Worm (Caenorhabditis elegans): ENCODE results near the gene R12C12.7.

DNA sequence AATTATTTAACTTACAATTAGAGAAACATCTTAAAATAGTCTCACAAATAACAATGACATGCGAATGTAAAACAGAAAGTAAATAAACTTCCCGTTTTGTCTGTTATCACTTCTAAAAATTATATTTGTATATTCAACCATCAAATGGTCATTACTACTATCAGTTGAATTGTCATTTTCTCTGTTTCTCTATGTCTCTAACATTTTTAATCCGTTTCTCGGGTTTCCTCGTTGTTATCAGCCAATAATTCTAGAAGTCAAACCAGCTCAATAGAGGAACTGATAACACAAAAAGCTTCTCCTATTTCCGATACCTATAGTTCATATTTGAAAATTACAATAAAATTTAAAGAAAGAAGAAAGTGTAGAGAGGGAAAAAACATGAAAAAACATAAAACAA is 29.1 kb downstream of the R12C12.7 start:
- TF ChIP-seq klf-2 (GFP tag; conservative IDR thresholded peaks at IDR 0.05) = no peak
- no peak for TF ChIP-seq tab-1 (GFP tag; IDR thresholded peaks at IDR 0.05)
- TF ChIP-seq flt-1 (GFP tag; IDR thresholded peaks at IDR 0.05) = no peak
- TF ChIP-seq ref-1 (GFP tag; conservative IDR thresholded peaks at IDR 0.05) = no peak
- TF ChIP-seq med-1 (GFP tag; optimal IDR thresholded peaks at IDR 0.05; ENCODE audit: insufficient read depth) = no peak

Measured in whole organism, midembryonic.